Worm (Caenorhabditis elegans): ENCODE data around the gene F54D5.2.

F54D5.2 gene

ce11 chrII:11578327-11578726 lies 5.3 kb downstream of the F54D5.2 start, which contains the start of gene smc-6 (continued):
- TF ChIP-seq dpl-1 (GFP tag; optimal IDR thresholded peaks at IDR 0.05) (peak; percentile 65), F44E2.7 (GFP tag; IDR thresholded peaks at IDR 0.05) (no peak), aly-2 (tag; optimal IDR thresholded peaks at IDR 0.05) (no peak), tag-97 (GFP tag; IDR thresholded peaks at IDR 0.05) (no peak), fkh-10 (GFP tag; optimal IDR thresholded peaks at IDR 0.05) (peak; percentile 18), spr-1 (tag; optimal IDR thresholded peaks at IDR 0.05) (no peak), set-16 (GFP tag; IDR thresholded peaks at IDR 0.05) (no peak), hmg-1.1 (GFP tag; IDR thresholded peaks at IDR 0.05) (peak; percentile 40; the same call in 1 of the 2 replicates), nhr-77 (tag; optimal IDR thresholded peaks at IDR 0.05) (no peak), mdt-29 (GFP tag; IDR thresholded peaks at IDR 0.05) (no peak), mep-1 (tag; optimal IDR thresholded peaks at IDR 0.05) (no peak), unc-39 (tag; optimal IDR thresholded peaks at IDR 0.05) (no peak), gei-8 (GFP tag; optimal IDR thresholded peaks at IDR 0.05) (no peak), php-3 (GFP tag; IDR thresholded peaks at IDR 0.05) (no peak), snpc-4 (tag; optimal IDR thresholded peaks at IDR 0.05) (no peak), nhr-28 (tag; optimal IDR thresholded peaks at IDR 0.05) (peak; percentile 13), nhr-42 (GFP tag; IDR thresholded peaks at IDR 0.05) (no peak)

ce11 chrII:11582698-11583097 lies 9.7 kb downstream of the F54D5.2 start, which contains the start of gene ints-7:
Gene ints-7 (plus strand): TSS chrII:11582849.
- TF ChIP-seq nhr-42 (GFP tag; IDR thresholded peaks at IDR 0.05) (no peak), lin-38 (GFP tag; IDR thresholded peaks at IDR 0.05) (peak; percentile 30; the same call in 1 of the 2 replicates), madf-9 (GFP tag; conservative IDR thresholded peaks at IDR 0.05) (no peak), snpc-4 (tag; optimal IDR thresholded peaks at IDR 0.05) (no peak), arid-1 (GFP tag; conservative IDR thresholded peaks at IDR 0.05) (no peak; the same call in 1 of the 2 replicates)

- TF ChIP-seq saeg-2 (GFP tag; IDR thresholded peaks at IDR 0.05), result no peak
- peak in 1 of 2 experiments; percentile 61 for TF ChIP-seq unc-62 (GFP tag; optimal IDR thresholded peaks at IDR 0.05 in 1 of 2)
- no peak for TF ChIP-seq unc-62 (tag; optimal IDR thresholded peaks at IDR 0.05)
- TF ChIP-seq fkh-10 (GFP tag; optimal IDR thresholded peaks at IDR 0.05), result no peak
Observed at ce11 chrII:11588304-11588703, 15.3 kb downstream of the F54D5.2 start.

- no peak for TF ChIP-seq attf-4 (tag; optimal IDR thresholded peaks at IDR 0.05)
- TF ChIP-seq mxl-2 (GFP tag; conservative IDR thresholded peaks at IDR 0.05), result no peak
- TF ChIP-seq aha-1 (tag), result peak; percentile 69
Observed at ce11 chrII:11591558-11591957, 18.6 kb downstream of the F54D5.2 start.

ce11 chrII:11592023-11592422 lies 19.0 kb downstream of the F54D5.2 start, which contains the start of gene F07A11.1:
Gene F07A11.1 (minus strand): TSS chrII:11592123.
- TF ChIP-seq unc-130 (GFP tag; optimal IDR thresholded peaks at IDR 0.05), result peak; percentile 10
- no peak for TF ChIP-seq arid-1 (GFP tag; conservative IDR thresholded peaks at IDR 0.05)

ce11 chrII:11595368-11595996 lies 22.5 kb downstream of the F54D5.2 start, which contains the start of gene gfat-1:
Gene gfat-1 (minus strand): TSS chrII:11595418.
- TF ChIP-seq ctbp-1 (GFP tag; IDR thresholded peaks at IDR 0.05), result 0 out of 2 replicates have a peak, but pooled peaks have one; percentile 34
- TF ChIP-seq mes-2 (tag; optimal IDR thresholded peaks at IDR 0.05; ENCODE audit: poor library complexity, severe bottlenecking), result peak; percentile 43
- TF ChIP-seq set-16 (GFP tag; IDR thresholded peaks at IDR 0.05), result peak; percentile 32
- TF ChIP-seq lsy-2 (tag; optimal IDR thresholded peaks at IDR 0.05), result peak in 1 of 2 experiments; percentile 17
- TF ChIP-seq lim-7 (GFP tag; IDR thresholded peaks at IDR 0.05), result 0 out of 2 replicates have a peak, but pooled peaks have one; percentile 8
- peak; percentile 9 for TF ChIP-seq dpl-1 (GFP tag; optimal IDR thresholded peaks at IDR 0.05)
- peak; percentile 57 for TF ChIP-seq hlh-30 (tag; optimal IDR thresholded peaks at IDR 0.05; ENCODE audit: insufficient read depth)
- TF ChIP-seq arid-1 (GFP tag; conservative IDR thresholded peaks at IDR 0.05), result no peak
- no peak for TF ChIP-seq nhr-76 (tag; optimal IDR thresholded peaks at IDR 0.05)
- no peak for TF ChIP-seq ces-1 (GFP tag; optimal IDR thresholded peaks at IDR 0.05)
- no peak for TF ChIP-seq lin-13 (GFP tag; optimal IDR thresholded peaks at IDR 0.05)
- no peak for TF ChIP-seq skn-1 (tag; optimal IDR thresholded peaks at IDR 0.05)
- TF ChIP-seq mdl-1 (tag; optimal IDR thresholded peaks at IDR 0.05), result peak; percentile 37 to 89
- peak; percentile 21 for TF ChIP-seq nhr-6 (tag; optimal IDR thresholded peaks at IDR 0.05)
- peak; percentile 16; the same call in 1 of the 2 replicates for TF ChIP-seq lin-38 (GFP tag; IDR thresholded peaks at IDR 0.05)
